Worm (Caenorhabditis elegans) whole organism, midembryonic: Measurements from ENCODE around the gene F41G3.10.
"Not testable (repeated sequence)": the region's sequence is repeated elsewhere in the genome, so short reads cannot be mapped to it uniquely, and the experiment has no call there.

Experiments used
- T22C8.4 ChIP-seq: fragments of 200-800 bp; sonication (Bioruptor generic); IDR thresholded peaks from 2 replicates; pipeline ENCODE4 v1.3.6; 2022; ENCODE audit warnings: missing genetic modification characterization, missing compliant biosample characterization
- cog-1 ChIP-seq: sonication (generic microtip); optimal IDR thresholded peaks from 2 replicates; lab custom pipeline; 2016; ENCODE audit warnings: missing genetic modification characterization, missing compliant biosample characterization
- flt-1 ChIP-seq: fragments of 200-800 bp; sonication (Bioruptor generic); IDR thresholded peaks from 2 replicates; pipeline ENCODE4 v1.3.6; 2022; ENCODE audit warnings: missing genetic modification characterization, missing compliant biosample characterization
- klf-2 ChIP-seq: fragments of 200-800 bp; sonication (Bioruptor generic); conservative IDR thresholded peaks from 2 replicates; pipeline ENCODE4 v1.3.6; 2022; ENCODE audit warnings: missing genetic modification reagents, missing genetic modification characterization, missing compliant biosample characterization
- med-1 ChIP-seq: sonication (generic microtip); optimal IDR thresholded peaks from 2 replicates; lab custom pipeline; 2017; ENCODE audit warnings: missing genetic modification characterization, mild to moderate bottlenecking, missing compliant biosample characterization, antibody characterized with exemption, missing genetic modification reagents; ENCODE audit not compliant: insufficient read depth
- ref-1 ChIP-seq: fragments of 200-800 bp; sonication (Bioruptor generic); conservative IDR thresholded peaks from 2 replicates; pipeline ENCODE4 v1.3.6; 2022; ENCODE audit warnings: missing genetic modification reagents, missing genetic modification characterization, missing compliant biosample characterization
- tab-1 ChIP-seq: fragments of 200-800 bp; sonication (Bioruptor generic); IDR thresholded peaks from 2 replicates; pipeline ENCODE4 v1.3.6; 2022; ENCODE audit warnings: missing genetic modification characterization, missing compliant biosample characterization
- ztf-23 ChIP-seq: fragments of 200-800 bp; sonication (Bioruptor generic); IDR thresholded peaks from 2 replicates; pipeline ENCODE4 v1.3.6; 2022; ENCODE audit warnings: missing genetic modification reagents, missing genetic modification characterization, missing compliant biosample characterization
- ztf-29 ChIP-seq: fragments of 200-800 bp; sonication (Bioruptor generic); IDR thresholded peaks from 2 replicates; pipeline ENCODE4 v1.3.6; 2022; ENCODE audit warnings: missing genetic modification reagents, missing genetic modification characterization, missing compliant biosample characterization

F41G3.10 gene

DNA sequence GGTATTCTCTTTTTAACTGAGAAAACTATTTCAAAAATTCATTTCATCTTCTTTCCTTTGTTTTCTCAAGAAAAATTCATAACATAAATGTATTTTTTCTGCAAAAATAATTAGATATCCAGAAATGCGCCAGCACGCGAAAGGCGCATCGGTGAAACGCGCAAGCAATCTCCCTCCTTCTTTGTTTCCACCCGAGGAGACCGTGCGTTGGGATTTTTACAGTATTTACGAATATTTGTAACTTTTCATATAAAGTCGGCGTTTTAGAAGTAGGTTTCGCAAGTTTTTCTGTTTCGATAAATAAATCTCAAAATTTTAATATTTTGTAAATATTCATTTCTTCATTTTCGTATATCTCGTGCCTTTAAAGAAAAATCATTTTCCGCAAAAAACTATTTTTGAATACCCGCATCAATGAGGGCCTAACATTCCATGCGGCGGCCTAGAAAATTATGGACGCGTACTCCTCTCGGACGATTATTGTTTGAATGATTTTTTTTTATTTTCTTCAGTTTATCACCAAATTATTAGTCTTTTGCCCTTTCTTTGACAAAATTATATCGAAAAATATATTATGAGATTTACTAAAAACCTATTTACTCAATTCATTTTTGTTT is 27.2 kb upstream of the F41G3.10 start, which contains the start of gene ssup-72:
TSS of gene ssup-72 (plus strand) at position 181 of the 617 bp plus-strand sequence.
- TF ChIP-seq flt-1 (GFP tag; lab: Robert Waterston, UW) (no peak), ztf-29 (GFP tag; lab: Robert Waterston, UW) (no peak), med-1 (peak; percentile 6), klf-2 (GFP tag; lab: Robert Waterston, UW) (no peak), cog-1 (no peak), ztf-23 (GFP tag; lab: Robert Waterston, UW) (peak; percentile 67), ref-1 (no peak), tab-1 (GFP tag; lab: Robert Waterston, UW) (no peak), T22C8.4 (GFP tag; lab: Robert Waterston, UW) (no peak)

DNA sequence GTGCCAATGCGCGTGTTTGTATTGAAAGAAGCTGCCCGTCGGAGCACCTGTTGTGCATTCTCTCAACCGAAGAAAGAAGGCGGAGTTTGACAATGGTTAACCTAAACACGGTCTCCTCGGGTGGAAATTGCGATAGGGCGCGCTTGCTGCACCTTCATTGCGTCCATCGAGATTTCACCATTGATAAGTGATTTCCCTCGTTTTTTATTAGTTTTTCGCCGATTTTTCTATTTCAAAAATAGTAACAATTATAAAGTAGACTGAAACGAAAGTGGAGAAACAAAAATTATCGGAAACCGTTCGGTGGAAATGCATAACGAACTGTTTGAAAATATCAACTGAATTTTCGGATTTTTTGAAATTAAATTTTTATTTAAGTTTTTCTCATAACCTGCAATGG is 25.8 kb upstream of the F41G3.10 start, which contains the start of gene agr-1:
TSS of gene agr-1 (minus strand) at position 101 of the 400 bp plus-strand sequence.
- TF ChIP-seq ztf-23, T22C8.4, tab-1 (GFP tag; lab: Robert Waterston, UW): not testable (repeated sequence)

DNA sequence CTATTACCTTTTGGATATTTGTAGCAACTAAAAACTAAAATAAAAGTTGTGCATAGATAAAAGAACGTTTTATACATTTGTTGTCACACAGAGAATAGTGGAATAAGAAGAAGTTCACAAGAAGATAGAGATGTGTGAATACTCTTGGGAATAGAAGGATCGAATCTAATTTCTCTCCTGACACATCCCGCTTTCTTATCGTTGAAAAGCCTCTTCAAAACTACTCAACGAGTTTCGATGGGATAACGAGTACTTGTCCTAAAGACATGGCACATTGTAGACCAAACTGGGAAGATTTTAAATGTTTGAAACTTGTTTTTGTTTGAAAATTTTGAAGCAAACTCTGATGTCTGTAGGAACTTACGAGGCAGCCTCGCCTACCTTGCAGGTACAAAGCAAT is 23.2 kb upstream of the F41G3.10 start:
- TF ChIP-seq med-1 = no peak
- TF ChIP-seq cog-1 = no peak
- TF ChIP-seq tab-1 (GFP tag; lab: Robert Waterston, UW) = no peak

DNA sequence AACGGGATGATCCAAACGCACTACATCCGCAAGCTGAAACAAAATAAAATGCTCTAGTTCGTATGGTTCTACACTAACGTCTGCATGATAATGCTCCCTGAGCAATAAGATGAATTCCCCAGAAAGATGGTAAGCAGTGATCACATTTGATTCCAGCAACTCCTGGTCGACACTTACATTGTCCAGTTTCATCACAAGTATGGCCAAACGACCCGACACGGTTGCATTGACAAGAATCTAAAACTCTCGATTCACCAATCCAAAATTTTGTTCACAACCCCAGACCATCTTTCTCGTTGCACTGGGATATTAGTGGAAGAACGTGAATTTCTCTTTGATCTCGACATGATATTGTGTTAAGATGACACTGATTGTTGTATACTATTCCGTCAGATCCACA is 20.7 kb upstream of the F41G3.10 start:
- TF ChIP-seq med-1 (no peak), ztf-23 (GFP tag; lab: Robert Waterston, UW) (no peak), cog-1 (no peak), ref-1 (no peak)

DNA sequence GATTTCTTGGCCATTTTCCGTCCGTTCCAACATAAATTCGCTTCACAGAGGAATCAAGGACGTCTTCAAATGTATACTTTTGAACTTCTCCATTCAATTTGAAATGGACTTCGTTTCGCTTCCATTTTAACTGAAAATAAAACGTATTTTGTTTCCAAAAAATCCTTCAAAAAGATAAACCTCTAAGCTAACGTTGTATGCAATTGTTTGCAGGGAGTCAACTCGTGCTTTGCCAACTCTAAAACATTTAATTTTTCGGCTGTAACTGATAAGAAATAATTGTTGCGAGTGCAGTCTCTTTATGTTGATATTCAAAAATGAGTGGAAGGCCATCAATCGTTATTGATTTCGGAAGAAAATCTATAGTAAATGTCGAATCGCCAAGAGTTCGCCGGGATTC is 18.7 kb upstream of the F41G3.10 start, which contains the start of gene F41G3.18:
TSS of gene F41G3.18 (plus strand) at position 301 of the 400 bp plus-strand sequence.
- TF ChIP-seq T22C8.4 (GFP tag; lab: Robert Waterston, UW) (no peak), ref-1 (no peak), med-1 (no peak), tab-1 (GFP tag; lab: Robert Waterston, UW) (no peak), klf-2 (GFP tag; lab: Robert Waterston, UW) (no peak), cog-1 (no peak), flt-1 (GFP tag; lab: Robert Waterston, UW) (no peak)

DNA sequence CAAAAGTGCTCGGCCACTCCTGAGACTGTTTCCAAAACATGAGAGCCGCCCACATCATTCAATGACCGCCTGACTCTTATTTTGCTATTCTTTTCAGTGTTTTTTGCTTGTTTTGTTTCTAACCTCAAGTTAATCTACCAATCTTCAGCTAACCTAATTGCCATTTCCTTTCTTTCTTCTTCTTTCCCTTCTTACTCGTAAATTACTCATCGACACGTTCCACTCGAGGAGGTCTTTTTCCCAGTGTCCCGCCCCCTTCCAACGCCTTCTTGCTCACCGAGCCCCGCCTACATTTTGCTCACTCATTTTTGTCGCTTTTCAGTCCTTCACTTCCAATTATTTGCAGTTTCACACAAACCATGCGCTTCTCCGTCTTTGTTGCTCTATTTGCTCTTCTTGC is 15.4 kb upstream of the F41G3.10 start, which contains the start of gene nlp-50:
TSS of gene nlp-50 (plus strand) at position 301 of the 400 bp plus-strand sequence.
- TF ChIP-seq ref-1 (no peak), tab-1 (GFP tag; lab: Robert Waterston, UW) (no peak), flt-1 (GFP tag; lab: Robert Waterston, UW) (no peak), med-1 (no peak), ztf-23 (GFP tag; lab: Robert Waterston, UW) (no peak), cog-1 (no peak), T22C8.4 (GFP tag; lab: Robert Waterston, UW) (no peak), ztf-29 (GFP tag; lab: Robert Waterston, UW) (no peak), klf-2 (GFP tag; lab: Robert Waterston, UW) (no peak)

DNA sequence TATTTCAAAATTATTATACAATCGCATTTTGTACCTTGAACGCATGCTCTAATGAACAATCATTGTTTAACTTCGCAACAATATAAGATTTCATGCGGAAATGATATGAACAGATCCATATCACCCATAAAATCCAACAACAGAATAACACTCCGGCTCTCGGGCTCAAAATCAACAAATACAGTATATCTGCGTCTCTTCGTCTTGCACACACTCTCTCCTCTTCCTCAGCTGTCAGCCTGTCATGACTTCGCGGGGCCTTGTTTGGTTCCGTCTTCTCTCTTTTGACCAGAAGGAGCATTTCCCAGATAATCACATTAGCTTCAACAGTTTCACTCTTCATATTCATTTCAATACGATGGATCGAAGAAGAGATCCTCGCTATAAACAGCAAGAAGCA is 6.9 kb upstream of the F41G3.10 start, which contains the start of gene F41G3.3:
TSS of gene F41G3.3 (plus strand) at position 301 of the 400 bp plus-strand sequence.
- TF ChIP-seq ztf-23 (GFP tag; lab: Robert Waterston, UW) (no peak), tab-1 (GFP tag; lab: Robert Waterston, UW) (no peak), flt-1 (GFP tag; lab: Robert Waterston, UW) (no peak), med-1 (no peak), ref-1 (no peak), T22C8.4 (GFP tag; lab: Robert Waterston, UW) (no peak), klf-2 (GFP tag; lab: Robert Waterston, UW) (no peak), ztf-29 (GFP tag; lab: Robert Waterston, UW) (no peak), cog-1 (no peak)

DNA sequence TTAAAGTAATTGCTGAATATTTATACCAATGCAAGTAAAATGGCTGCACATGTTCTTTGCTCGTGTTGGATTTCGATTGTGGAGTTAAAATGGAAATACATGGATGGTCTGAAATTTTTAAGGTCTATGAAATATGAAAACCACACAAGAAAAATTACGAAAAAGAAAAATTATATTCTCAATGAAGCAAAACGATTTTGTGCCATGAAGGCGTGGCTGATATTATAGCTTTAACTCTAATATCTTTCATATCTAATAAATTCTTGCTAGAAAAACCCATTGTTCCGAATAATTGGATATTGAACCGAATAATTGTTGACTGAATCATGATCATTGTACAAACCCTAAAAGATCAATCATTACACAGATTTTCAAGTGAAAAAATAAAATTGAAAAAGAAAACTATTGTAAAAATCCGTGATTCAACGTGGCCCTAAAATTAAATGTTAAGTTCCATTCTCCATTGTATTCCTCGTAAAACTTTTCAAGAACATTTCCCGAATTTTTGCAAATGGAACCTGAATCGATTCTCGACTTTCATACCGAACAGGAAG is 5.4 kb upstream of the F41G3.10 start, which contains the start of the genes srx-95 and fis-1:
TSS of gene srx-95 (minus strand) at position 101 of the 554 bp plus-strand sequence.
TSS of gene fis-1 (plus strand) at position 504 of the 554 bp plus-strand sequence.
- TF ChIP-seq med-1 (no peak), T22C8.4 (GFP tag; lab: Robert Waterston, UW) (no peak), ref-1 (no peak), tab-1 (GFP tag; lab: Robert Waterston, UW) (no peak), klf-2 (GFP tag; lab: Robert Waterston, UW) (no peak), flt-1 (GFP tag; lab: Robert Waterston, UW) (no peak), ztf-23 (GFP tag; lab: Robert Waterston, UW) (no peak), ztf-29 (GFP tag; lab: Robert Waterston, UW) (no peak), cog-1 (no peak)

DNA sequence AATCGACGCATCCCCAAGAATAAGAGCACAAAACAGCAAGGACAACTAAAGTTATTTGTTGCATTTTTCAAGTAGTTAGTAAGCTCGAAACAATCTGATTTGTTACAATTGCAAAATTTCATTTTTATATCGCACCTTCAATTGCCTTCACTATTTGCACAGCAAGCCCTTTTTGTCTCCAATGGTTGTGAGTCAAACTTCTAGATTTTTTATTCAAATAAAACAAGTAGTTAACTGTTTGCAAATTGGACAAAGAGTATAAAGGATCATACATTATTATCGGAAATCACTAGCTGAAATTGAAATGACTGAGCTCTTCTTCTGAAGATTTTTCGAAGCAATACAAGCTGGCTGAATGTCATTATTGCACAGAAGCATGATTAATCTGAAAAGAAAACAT is 3.5 kb upstream of the F41G3.10 start, which contains the start of gene F41G3.21:
TSS of gene F41G3.21 (minus strand) at position 101 of the 400 bp plus-strand sequence.
- TF ChIP-seq ztf-29 (GFP tag; lab: Robert Waterston, UW) = no peak
- TF ChIP-seq tab-1 (GFP tag; lab: Robert Waterston, UW) = no peak
- TF ChIP-seq ref-1 = no peak
- TF ChIP-seq ztf-23 (GFP tag; lab: Robert Waterston, UW) = no peak
- no peak for TF ChIP-seq flt-1 (GFP tag; lab: Robert Waterston, UW)
- TF ChIP-seq cog-1 = no peak
- no peak for TF ChIP-seq klf-2 (GFP tag; lab: Robert Waterston, UW)
- TF ChIP-seq med-1 = no peak
- TF ChIP-seq T22C8.4 (GFP tag; lab: Robert Waterston, UW) = no peak

DNA sequence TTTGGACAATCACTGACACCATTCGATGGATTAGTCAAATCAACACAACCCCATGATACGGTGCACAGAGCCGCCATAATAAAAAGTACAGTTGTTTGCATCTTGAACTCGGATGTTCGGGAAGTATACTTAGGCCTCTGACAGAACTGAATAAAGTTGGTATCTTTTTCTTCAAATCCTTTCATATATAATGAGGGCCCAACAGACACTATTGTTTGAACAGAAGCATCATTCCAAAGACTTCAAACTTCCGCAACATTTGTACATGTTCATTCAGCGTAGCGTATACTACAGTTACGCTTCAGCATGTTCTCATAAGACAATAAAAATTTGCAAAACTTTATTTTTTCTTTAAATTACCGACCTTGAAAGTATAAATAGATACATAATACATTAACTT is 2.7 kb upstream of the F41G3.10 start, which contains the start of gene F41G3.19:
TSS of gene F41G3.19 (minus strand) at position 101 of the 400 bp plus-strand sequence.
- TF ChIP-seq flt-1 (GFP tag; lab: Robert Waterston, UW) = no peak
- TF ChIP-seq ref-1 = no peak
- no peak for TF ChIP-seq ztf-23 (GFP tag; lab: Robert Waterston, UW)
- no peak for TF ChIP-seq tab-1 (GFP tag; lab: Robert Waterston, UW)
- no peak for TF ChIP-seq ztf-29 (GFP tag; lab: Robert Waterston, UW)
- TF ChIP-seq klf-2 (GFP tag; lab: Robert Waterston, UW) = no peak
